Fruit fly (Drosophila melanogaster): ENCODE results near the gene CG17129.
A peak's percentile ranks its signal among the peaks of the same experiment; 100 is the strongest.

CG17129 gene

dm6 chr3L:724518-725341, 44.6 kb upstream of the CG17129 start (continued):
- TF ChIP-seq CG6654 (GFP tag; optimal IDR thresholded peaks at IDR 0.05), result peak; percentile 68
- TF ChIP-seq lilli (GFP tag; optimal IDR thresholded peaks at IDR 0.05), result peak; percentile 86
- peak; percentile 38; the same call in 1 of the 2 replicates for TF ChIP-seq cas (GFP tag; IDR thresholded peaks at IDR 0.05)
- no peak for TF ChIP-seq BEAF-32 (GFP tag; optimal IDR thresholded peaks at IDR 0.05)
- TF ChIP-seq ato (GFP tag; IDR thresholded peaks at IDR 0.05; ENCODE audit: partially characterized antibody), result no peak
- peak; percentile 89 for TF ChIP-seq Nf-YA (GFP tag; IDR thresholded peaks at IDR 0.05)
- TF ChIP-seq CrebB (tag; optimal IDR thresholded peaks at IDR 0.05), result peak; percentile 82
- peak; percentile 72 for TF ChIP-seq gro (GFP tag; optimal IDR thresholded peaks at IDR 0.05)
- no peak for TF ChIP-seq CG16779 (GFP tag; IDR thresholded peaks at IDR 0.05)
- TF ChIP-seq CG15011 (GFP tag; optimal IDR thresholded peaks at IDR 0.05), result peak; percentile 81
- TF ChIP-seq zf30C (GFP tag; optimal IDR thresholded peaks at IDR 0.05), result no peak
- peak; percentile 89 for TF ChIP-seq MTF-1 (GFP tag; optimal IDR thresholded peaks at IDR 0.05; ENCODE audit: borderline replicate concordance)
- TF ChIP-seq Sox102F (GFP tag; optimal IDR thresholded peaks at IDR 0.05), result peak; percentile 91
- peak; percentile 95 for TF ChIP-seq CG12391 (tag; optimal IDR thresholded peaks at IDR 0.05)
- no peak for TF ChIP-seq sc (optimal IDR thresholded peaks at IDR 0.05)
- TF ChIP-seq sc (GFP tag; optimal IDR thresholded peaks at IDR 0.05), result peak; percentile 98
- peak; percentile 95 for TF ChIP-seq Dad (GFP tag; optimal IDR thresholded peaks at IDR 0.05)
- TF ChIP-seq CG12219 (GFP tag; optimal IDR thresholded peaks at IDR 0.05), result peak; percentile 88
- no peak for TF ChIP-seq D (optimal IDR thresholded peaks at IDR 0.05)
- TF ChIP-seq D (GFP tag; optimal IDR thresholded peaks at IDR 0.05), result peak; percentile 97
- TF ChIP-seq NC2α (GFP tag; optimal IDR thresholded peaks at IDR 0.05), result peak; percentile 89
- TF ChIP-seq az2 (GFP tag; optimal IDR thresholded peaks at IDR 0.05), result peak; percentile 95
- TF ChIP-seq yki (optimal IDR thresholded peaks at IDR 0.05), result no peak
- no peak for TF ChIP-seq usp (GFP tag; optimal IDR thresholded peaks at IDR 0.05)
- TF ChIP-seq CG3995 (GFP tag; optimal IDR thresholded peaks at IDR 0.05), result no peak
- peak; percentile 76 for TF ChIP-seq Elba2 (GFP tag; optimal IDR thresholded peaks at IDR 0.05)
- peak; percentile 91 for TF ChIP-seq sisA (GFP tag; IDR thresholded peaks at IDR 0.05)
- TF ChIP-seq onecut (GFP tag; IDR thresholded peaks at IDR 0.05), result peak; percentile 92
- TF ChIP-seq CG18476 (GFP tag; optimal IDR thresholded peaks at IDR 0.05), result peak; percentile 90
- TF ChIP-seq CG12299 (tag; optimal IDR thresholded peaks at IDR 0.05), result peak; percentile 83
- TF ChIP-seq aop (GFP tag; IDR thresholded peaks at IDR 0.05), result peak; percentile 79; the same call in 1 of the 2 replicates
- TF ChIP-seq Sox100B (GFP tag; optimal IDR thresholded peaks at IDR 0.05), result peak; percentile 93
- TF ChIP-seq croc (GFP tag; conservative IDR thresholded peaks at IDR 0.05), result peak; percentile 96
- peak; percentile 83 for TF ChIP-seq CG4730 (GFP tag; IDR thresholded peaks at IDR 0.05)
- peak; percentile 95 for TF ChIP-seq CG1603 (tag; optimal IDR thresholded peaks at IDR 0.05)
- TF ChIP-seq pnt (GFP tag; optimal IDR thresholded peaks at IDR 0.05), result peak; percentile 95
- TF ChIP-seq CG7839 (tag; optimal IDR thresholded peaks at IDR 0.05), result peak; percentile 92
- TF ChIP-seq HLHmδ (GFP tag; optimal IDR thresholded peaks at IDR 0.05), result peak; percentile 80
- peak; percentile 93 for TF ChIP-seq CG5245 (GFP tag; optimal IDR thresholded peaks at IDR 0.05)
- TF ChIP-seq Atf6 (GFP tag; IDR thresholded peaks at IDR 0.05), result peak; percentile 70; the same call in 1 of the 2 replicates
- peak; percentile 90 for TF ChIP-seq repo (GFP tag; optimal IDR thresholded peaks at IDR 0.05)
- peak; percentile 90 for TF ChIP-seq H15 (GFP tag; IDR thresholded peaks at IDR 0.05)
- TF ChIP-seq slp2 (GFP tag; optimal IDR thresholded peaks at IDR 0.05), result peak; percentile 96
- peak; percentile 66; the same call in 1 of the 2 replicates for TF ChIP-seq CG10321 (GFP tag; IDR thresholded peaks at IDR 0.05)
- TF ChIP-seq stc (GFP tag; IDR thresholded peaks at IDR 0.05), result peak; percentile 91
- TF ChIP-seq Abd-B (GFP tag; optimal IDR thresholded peaks at IDR 0.05), result peak; percentile 82
- TF ChIP-seq da (GFP tag; optimal IDR thresholded peaks at IDR 0.05), result peak; percentile 74
- 0 out of 3 replicates have a peak, but pooled peaks have one; percentile 39 for TF ChIP-seq CG14860 (GFP tag; IDR thresholded peaks at IDR 0.05; ENCODE audit: partially characterized antibody)
- TF ChIP-seq lov (optimal IDR thresholded peaks at IDR 0.05), result no peak
- peak; percentile 98 for TF ChIP-seq lov (GFP tag; IDR thresholded peaks at IDR 0.05)
